Worm (Caenorhabditis elegans): ENCODE results near the gene ttr-8.

ce11 chrIII:7553693-7554226 is 11.4 kb downstream of the ttr-8 start:
- TF ChIP-seq snpc-1.2 (GFP tag; IDR thresholded peaks at IDR 0.05) (no peak), snpc-4 (tag; optimal IDR thresholded peaks at IDR 0.05) (no peak), spr-3 (GFP tag; optimal IDR thresholded peaks at IDR 0.05) (no peak), lin-15B (tag; optimal IDR thresholded peaks at IDR 0.05) (no peak), daf-12 (tag; optimal IDR thresholded peaks at IDR 0.05) (no peak), lin-39 (tag; optimal IDR thresholded peaks at IDR 0.05) (no peak), nhr-28 (tag; optimal IDR thresholded peaks at IDR 0.05) (no peak), dve-1 (tag; optimal IDR thresholded peaks at IDR 0.05; ENCODE audit: insufficient read depth) (no peak), gei-8 (GFP tag; optimal IDR thresholded peaks at IDR 0.05) (no peak), pha-4 (GFP tag; IDR thresholded peaks at IDR 0.05) (no peak), pha-4 (tag; optimal IDR thresholded peaks at IDR 0.05) (no peak), spr-1 (tag; optimal IDR thresholded peaks at IDR 0.05) (no peak)
